Worm (Caenorhabditis elegans) whole organism, L1 larva: ENCODE measurements around the gene ZK121.2.
A peak's percentile ranks its signal among the peaks of the same experiment; 100 is the strongest.

Source experiments
- C04F5.9 ChIP-seq: sonication (generic microtip); optimal IDR thresholded peaks from 2 replicates; lab custom pipeline; 2016; ENCODE audit warnings: missing genetic modification characterization, missing compliant biosample characterization
- C16A3.4 ChIP-seq: fragments of 150-350 bp; optimal IDR thresholded peaks from 2 replicates; lab custom pipeline; 2014; ENCODE audit warnings: missing biosample characterization, missing genetic modification characterization
- C34B4.2 ChIP-seq: sonication (generic microtip); optimal IDR thresholded peaks from 2 replicates; lab custom pipeline; 2017; ENCODE audit warnings: mild to moderate bottlenecking, missing genetic modification characterization, missing compliant biosample characterization
- Y116A8C.19 ChIP-seq: sonication (generic microtip); optimal IDR thresholded peaks from 2 replicates; lab custom pipeline; 2016; ENCODE audit warnings: missing compliant biosample characterization, missing genetic modification characterization, borderline replicate concordance
- alr-1 ChIP-seq: fragments of 200-800 bp; sonication (Bioruptor generic); optimal IDR thresholded peaks from 2 replicates; lab custom pipeline; 2018; ENCODE audit warnings: borderline replicate concordance, mild to moderate bottlenecking, missing genetic modification characterization, missing compliant biosample characterization
- blmp-1 ChIP-seq: fragments of 150-350 bp; optimal IDR thresholded peaks from 2 replicates; lab custom pipeline; 2014; ENCODE audit warnings: missing biosample characterization, missing genetic modification characterization
- ceh-82 ChIP-seq, 3 experiments: fragments of 150-350 bp in 1 of 3; sonication (generic microtip) in 2 of 3; optimal IDR thresholded peaks; 2 replicates each; lab custom pipeline; 2014 to 2017; ENCODE audit warnings: missing biosample characterization in 3 of 3, missing genetic modification characterization in 3 of 3
- dpl-1 ChIP-seq, 3 experiments: fragments of 150-350 bp in 2 of 3; sonication (generic microtip) in 1 of 3; optimal IDR thresholded peaks; 2 replicates each; lab custom pipeline; 2014 to 2017; ENCODE audit warnings: missing biosample characterization in 3 of 3, missing genetic modification characterization in 3 of 3, missing genetic modification reagents in 3 of 3
- dsc-1 ChIP-seq: sonication (generic microtip); optimal IDR thresholded peaks from 2 replicates; lab custom pipeline; 2016; ENCODE audit warnings: mild to moderate bottlenecking, missing genetic modification characterization, missing compliant biosample characterization
- efl-3 ChIP-seq: fragments of 200-800 bp; sonication (Bioruptor generic); optimal IDR thresholded peaks from 2 replicates; lab custom pipeline; 2018; ENCODE audit warnings: mild to moderate bottlenecking, missing genetic modification characterization, missing compliant biosample characterization
- egl-13 ChIP-seq: sonication (generic microtip); optimal IDR thresholded peaks from 2 replicates; lab custom pipeline; 2016; ENCODE audit warnings: missing genotype, missing genetic modification reagents, missing genetic modification characterization, missing compliant biosample characterization
- egl-27 ChIP-seq, 2 experiments: fragments of 150-350 bp in 1 of 2; sonication (generic microtip); optimal IDR thresholded peaks; 3 replicates each; lab custom pipeline; 2017 to 2018; ENCODE audit warnings: missing biosample characterization in 2 of 2, missing genetic modification characterization in 2 of 2, missing genetic modification reagents in 2 of 2
- elt-2 ChIP-seq: sonication (generic microtip); optimal IDR thresholded peaks from 2 replicates; lab custom pipeline; 2016; ENCODE audit warnings: missing genetic modification characterization, mild to moderate bottlenecking, inconsistent platforms, missing compliant biosample characterization, missing genetic modification reagents
- ets-5 ChIP-seq: fragments of 200-800 bp; sonication (Bioruptor generic); IDR thresholded peaks from 2 replicates; pipeline ENCODE4 v1.3.6; 2022; ENCODE audit warnings: missing genetic modification characterization, missing compliant biosample characterization
- fkh-4 ChIP-seq: sonication (generic microtip); optimal IDR thresholded peaks from 2 replicates; lab custom pipeline; 2016; ENCODE audit warnings: missing compliant biosample characterization, missing genetic modification characterization, borderline replicate concordance
- grh-1 ChIP-seq: fragments of 200-800 bp; sonication (Bioruptor generic); IDR thresholded peaks from 2 replicates; pipeline ENCODE4 v1.3.6; 2022; ENCODE audit warnings: missing genetic modification reagents, missing genetic modification characterization, missing compliant biosample characterization
- hlh-17 ChIP-seq: fragments of 200-800 bp; sonication (Bioruptor generic); optimal IDR thresholded peaks from 2 replicates; lab custom pipeline; 2018; ENCODE audit warnings: missing genetic modification characterization, mild to moderate bottlenecking, missing compliant biosample characterization, moderate library complexity, borderline replicate concordance
- hpl-2 ChIP-seq: fragments of 150-350 bp; optimal IDR thresholded peaks from 2 replicates; lab custom pipeline; 2014; ENCODE audit warnings: missing biosample characterization, missing genetic modification reagents, missing genetic modification characterization
- irx-1 ChIP-seq: sonication (generic microtip); optimal IDR thresholded peaks from 2 replicates; lab custom pipeline; 2016; ENCODE audit warnings: missing genetic modification characterization, missing compliant biosample characterization
- isw-1 ChIP-seq: fragments of 200-800 bp; sonication (Bioruptor generic); IDR thresholded peaks from 2 replicates; pipeline ENCODE4 v1.3.6; 2022; ENCODE audit warnings: missing genetic modification characterization, missing compliant biosample characterization
- jun-1 ChIP-seq: fragments of 150-350 bp; optimal IDR thresholded peaks from 2 replicates; lab custom pipeline; 2014; ENCODE audit warnings: missing biosample characterization, missing genetic modification reagents, missing genetic modification characterization
- lir-3 ChIP-seq: sonication (generic microtip); optimal IDR thresholded peaks from 2 replicates; lab custom pipeline; 2016; ENCODE audit warnings: mild to moderate bottlenecking, missing genetic modification characterization, moderate library complexity, missing compliant biosample characterization; ENCODE audit not compliant: poor library complexity
- mep-1 ChIP-seq: fragments of 150-350 bp; optimal IDR thresholded peaks from 2 replicates; lab custom pipeline; 2014; ENCODE audit warnings: missing biosample characterization, missing genetic modification characterization
- nhr-12 ChIP-seq: sonication (generic microtip); optimal IDR thresholded peaks from 2 replicates; lab custom pipeline; 2017; ENCODE audit warnings: missing biosample characterization, missing genetic modification characterization
- nhr-20 ChIP-seq: sonication (generic microtip); optimal IDR thresholded peaks from 2 replicates; lab custom pipeline; 2016; ENCODE audit warnings: mild to moderate bottlenecking, missing genetic modification characterization, missing compliant biosample characterization
- nhr-77 ChIP-seq: fragments of 150-350 bp; optimal IDR thresholded peaks from 2 replicates; lab custom pipeline; 2014; ENCODE audit warnings: missing biosample characterization, missing genetic modification characterization
- nhr-85 ChIP-seq: sonication (generic microtip); peaks from one replicate; lab custom pipeline; 2016; ENCODE audit warnings: missing genetic modification characterization, inconsistent platforms, missing compliant biosample characterization
- nhr-90 ChIP-seq: sonication (generic microtip); optimal IDR thresholded peaks from 2 replicates; lab custom pipeline; 2016; ENCODE audit warnings: mild to moderate bottlenecking, missing genetic modification characterization, missing compliant biosample characterization; ENCODE audit not compliant: poor library complexity
- pag-3 ChIP-seq: sonication (generic microtip); optimal IDR thresholded peaks from 2 replicates; lab custom pipeline; 2017; ENCODE audit warnings: missing genetic modification characterization, mild to moderate bottlenecking, missing compliant biosample characterization, antibody characterized with exemption, borderline replicate concordance; ENCODE audit not compliant: insufficient read depth
- pqm-1 ChIP-seq: sonication (generic microtip); optimal IDR thresholded peaks from 3 replicates; lab custom pipeline; 2017; ENCODE audit warnings: missing biosample characterization, missing genetic modification characterization
- snu-23 ChIP-seq: sonication (generic microtip); optimal IDR thresholded peaks from 2 replicates; lab custom pipeline; 2016; ENCODE audit warnings: missing genetic modification characterization, missing compliant biosample characterization
- sptf-1 ChIP-seq: fragments of 150-350 bp; optimal IDR thresholded peaks from 2 replicates; lab custom pipeline; 2014; ENCODE audit warnings: missing biosample characterization, missing genetic modification characterization
- tbx-2 ChIP-seq: sonication (generic microtip); optimal IDR thresholded peaks from 2 replicates; lab custom pipeline; 2016; ENCODE audit warnings: missing genetic modification characterization, missing compliant biosample characterization
- tlp-1 ChIP-seq: fragments of 150-350 bp; optimal IDR thresholded peaks from 2 replicates; lab custom pipeline; 2014; ENCODE audit warnings: missing biosample characterization, missing genetic modification characterization
- unc-62 ChIP-seq: fragments of 150-350 bp; optimal IDR thresholded peaks from 2 replicates; lab custom pipeline; 2014; ENCODE audit warnings: missing biosample characterization, missing genetic modification reagents, missing genetic modification characterization
- unc-86 ChIP-seq: sonication (generic microtip); optimal IDR thresholded peaks from 2 replicates; lab custom pipeline; 2016; ENCODE audit warnings: missing genetic modification characterization, missing compliant biosample characterization
- vab-15 ChIP-seq: sonication (generic microtip); optimal IDR thresholded peaks from 2 replicates; lab custom pipeline; 2017; ENCODE audit warnings: missing genotype, mild to moderate bottlenecking, missing genetic modification characterization, missing compliant biosample characterization
- zip-4 ChIP-seq: fragments of 200-800 bp; sonication (Bioruptor generic); optimal IDR thresholded peaks from 2 replicates; lab custom pipeline; 2018; ENCODE audit warnings: mild to moderate bottlenecking, missing genetic modification characterization, moderate library complexity, missing compliant biosample characterization
- ztf-11 ChIP-seq, 2 experiments: sonication (generic microtip); optimal IDR thresholded peaks; 2 replicates each; lab custom pipeline; 2016 to 2017; ENCODE audit warnings: missing genetic modification characterization in 2 of 2, missing biosample characterization in 1 of 2, missing compliant biosample characterization in 1 of 2

Gene ZK121.2

DNA sequence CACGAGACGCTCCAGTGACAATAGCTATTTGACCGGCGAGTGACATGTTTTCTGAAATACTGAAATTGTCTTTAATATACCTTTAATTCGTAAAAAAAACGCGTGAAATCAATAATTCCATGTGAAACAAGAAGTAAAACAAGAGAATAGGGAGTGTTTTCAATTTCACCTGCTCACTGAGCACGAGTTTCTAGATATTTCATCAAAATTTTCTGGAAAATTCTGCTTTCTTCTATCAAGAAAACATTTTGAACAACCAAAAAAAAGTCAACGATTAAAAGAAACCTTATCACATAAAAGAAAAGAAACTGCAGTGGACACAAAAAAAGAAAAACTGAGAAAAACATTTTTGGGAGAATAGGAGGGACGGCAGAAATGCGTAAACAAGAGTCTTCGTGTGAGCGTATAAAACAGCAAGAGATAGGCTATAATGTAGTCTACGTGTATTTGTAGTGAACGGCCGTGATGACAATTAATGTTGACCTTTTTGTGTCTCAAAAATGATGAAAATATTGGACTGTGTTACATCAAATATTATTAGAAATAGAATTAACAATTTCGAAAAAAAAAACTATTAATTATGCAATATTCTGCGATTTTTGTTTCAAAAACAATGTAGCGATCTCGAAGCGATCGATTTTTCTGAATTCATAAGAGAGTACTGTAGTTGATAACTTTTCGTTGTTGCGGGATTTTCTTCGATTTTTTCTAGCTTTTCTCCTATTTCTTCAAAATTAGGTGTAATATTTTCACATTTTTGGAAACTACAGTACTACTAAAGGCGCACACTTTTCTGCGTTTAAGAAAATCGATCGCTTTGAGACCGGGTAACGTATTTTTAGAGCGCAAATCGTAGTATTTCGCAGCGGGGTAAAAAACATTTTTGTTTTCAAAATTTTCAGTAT lies 26.8 kb downstream of the ZK121.2 start, which contains the start of gene dhs-9 (continued):
- TF ChIP-seq zip-4 (GFP tag; lab: Kevin White, UChicago) (no peak), lir-3 (no peak), elt-2 (tag; lab: Kevin White, UChicago) (peak; percentile 44), unc-62 (GFP tag; lab: Kevin White, UChicago) (no peak), isw-1 (GFP tag; lab: Robert Waterston, UW) (no peak), nhr-12 (no peak), dsc-1 (tag; lab: Kevin White, UChicago) (no peak), pqm-1 (tag; lab: Kevin White, UChicago) (no peak), unc-86 (tag; lab: Kevin White, UChicago) (no peak), ceh-82 (tag; optimal IDR thresholded peaks at IDR 0.05; lab: Kevin White, UChicago) (no peak), efl-3 (GFP tag; lab: Kevin White, UChicago) (no peak), C04F5.9 (tag; lab: Kevin White, UChicago) (no peak), egl-13 (tag; lab: Kevin White, UChicago) (no peak), nhr-90 (tag; lab: Kevin White, UChicago) (peak; percentile 21), sptf-1 (no peak), jun-1 (tag; lab: Kevin White, UChicago) (no peak), irx-1 (tag; lab: Kevin White, UChicago) (no peak), tbx-2 (tag; lab: Kevin White, UChicago) (no peak), hpl-2 (GFP tag; lab: Kevin White, UChicago) (no peak), blmp-1 (tag; lab: Kevin White, UChicago) (peak; percentile 46), ets-5 (no peak), ztf-11 (tag; optimal IDR thresholded peaks at IDR 0.05; lab: Kevin White, UChicago) (no peak), Y116A8C.19 (tag; lab: Kevin White, UChicago) (no peak), vab-15 (tag; lab: Kevin White, UChicago) (no peak), C16A3.4 (tag; lab: Kevin White, UChicago) (peak; percentile 22), C34B4.2 (no peak), dpl-1 (GFP tag; optimal IDR thresholded peaks at IDR 0.05; lab: Kevin White, UChicago) (peak in 1 of 3 experiments; percentile 20), snu-23 (peak; percentile 53), nhr-77 (tag; lab: Kevin White, UChicago) (no peak), tlp-1 (tag; lab: Kevin White, UChicago) (no peak), alr-1 (tag; lab: Kevin White, UChicago) (no peak), nhr-85 (tag; lab: Kevin White, UChicago) (peak; percentile 82), grh-1 (GFP tag; lab: Robert Waterston, UW) (no peak)

DNA sequence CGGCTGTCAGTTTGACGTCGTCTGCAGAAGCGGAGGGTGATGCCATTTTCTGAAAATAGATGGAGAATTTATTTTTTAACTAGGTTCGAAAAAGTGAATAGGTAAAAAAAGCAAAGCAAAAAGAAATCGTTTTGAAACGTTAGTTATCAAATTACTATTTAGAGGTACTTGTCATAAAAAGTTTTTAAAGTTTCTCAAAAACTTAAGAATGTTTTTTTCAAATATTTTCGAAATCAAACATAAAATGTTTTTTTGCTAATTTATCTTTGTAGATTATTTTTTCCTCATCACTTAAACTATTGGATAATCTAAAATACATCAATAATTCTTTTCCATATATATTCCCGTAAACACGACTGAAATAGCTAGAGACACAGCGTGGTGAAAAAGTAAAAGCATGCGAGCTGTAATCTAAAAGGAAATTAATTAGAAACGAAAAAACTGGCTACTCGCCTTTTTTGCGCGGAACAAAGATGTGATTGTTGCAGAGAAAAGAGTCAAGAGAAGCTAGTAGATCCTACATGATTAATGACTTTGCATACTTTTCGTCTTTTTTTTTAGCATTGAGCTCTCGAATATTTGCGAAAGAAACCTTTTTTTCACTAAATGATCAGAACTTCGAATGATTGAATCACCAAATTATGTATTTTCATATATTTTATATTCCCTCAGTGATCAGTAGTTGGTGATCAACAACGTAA lies 29.9 kb downstream of the ZK121.2 start, which contains the start of gene szy-2:
szy-2 (minus strand) TSS at position 51 of the 701 bp plus-strand sequence.
- TF ChIP-seq ets-5 = no peak
- TF ChIP-seq mep-1 (tag; lab: Kevin White, UChicago) = no peak
- TF ChIP-seq snu-23 = no peak
- TF ChIP-seq nhr-20 (tag; lab: Kevin White, UChicago) = no peak
- no peak for TF ChIP-seq Y116A8C.19 (tag; lab: Kevin White, UChicago)
- no peak for TF ChIP-seq hlh-17 (GFP tag; lab: Kevin White, UChicago)
- no peak for TF ChIP-seq fkh-4 (tag; lab: Kevin White, UChicago)
- TF ChIP-seq nhr-77 (tag; lab: Kevin White, UChicago) = no peak
- TF ChIP-seq ztf-11 (tag; optimal IDR thresholded peaks at IDR 0.05; lab: Kevin White, UChicago) = no peak
- TF ChIP-seq egl-27 (tag; optimal IDR thresholded peaks at IDR 0.05; lab: Kevin White, UChicago) = no peak
- no peak for TF ChIP-seq pag-3 (tag; lab: Kevin White, UChicago)
- no peak for TF ChIP-seq zip-4 (GFP tag; lab: Kevin White, UChicago)
- TF ChIP-seq blmp-1 (tag; lab: Kevin White, UChicago) = no peak
- no peak for TF ChIP-seq unc-62 (GFP tag; lab: Kevin White, UChicago)
